Fruit fly (Drosophila melanogaster) whole organism, embryonic: ENCODE data around the gene CG4709.

Source experiments
- Abd-B ChIP-seq: fragments of 200-800 bp; sonication (Bioruptor generic); optimal IDR thresholded peaks from 2 replicates; lab custom pipeline; 2018; ENCODE audit warnings: missing biosample characterization, mild to moderate bottlenecking, missing genetic modification characterization, moderate library complexity
- Asciz ChIP-seq: fragments of 200-800 bp; sonication (Bioruptor generic); optimal IDR thresholded peaks from 2 replicates; lab custom pipeline; 2017; ENCODE audit warnings: missing biosample characterization, mild to moderate bottlenecking, missing genetic modification characterization, missing genetic modification reagents
- CG10959 ChIP-seq: fragments of 200-800 bp; sonication (Bioruptor generic); IDR thresholded peaks from 2 replicates; pipeline ENCODE4 v1.3.6; 2022; ENCODE audit warnings: missing biosample characterization, missing genetic modification characterization
- CG12219 ChIP-seq: fragments of 200-800 bp; sonication (Bioruptor generic); optimal IDR thresholded peaks from 3 replicates; lab custom pipeline; 2018; ENCODE audit warnings: missing biosample characterization, mild to moderate bottlenecking, missing genetic modification characterization
- CG13123 ChIP-seq: fragments of 200-800 bp; sonication (Bioruptor generic); optimal IDR thresholded peaks from 2 replicates; lab custom pipeline; 2016; ENCODE audit warnings: missing biosample characterization, missing genetic modification characterization
- CG13287 ChIP-seq: fragments of 200-800 bp; sonication (Bioruptor generic); IDR thresholded peaks from 2 replicates; pipeline ENCODE4 v1.3.6; 2022; ENCODE audit warnings: missing biosample characterization, missing genetic modification characterization; ENCODE audit not compliant: partially characterized antibody
- CG1529 ChIP-seq: fragments of 200-800 bp; sonication (Bioruptor generic); optimal IDR thresholded peaks from 3 replicates; lab custom pipeline; 2018; ENCODE audit warnings: missing biosample characterization, missing genetic modification characterization
- CG15514 ChIP-seq: fragments of 200-800 bp; sonication (Bioruptor generic); optimal IDR thresholded peaks from 3 replicates; lab custom pipeline; 2017; ENCODE audit warnings: missing biosample characterization, missing genetic modification characterization, mild to moderate bottlenecking, moderate library complexity, missing genetic modification reagents
- CG15696 ChIP-seq: fragments of 200-800 bp; sonication (Bioruptor generic); optimal IDR thresholded peaks from 2 replicates; lab custom pipeline; 2019; ENCODE audit warnings: missing biosample characterization, mild to moderate bottlenecking, missing genetic modification characterization, moderate library complexity
- CG4282 ChIP-seq: fragments of 200-800 bp; sonication (Bioruptor generic); optimal IDR thresholded peaks from 2 replicates; lab custom pipeline; 2016; ENCODE audit warnings: missing biosample characterization, missing genetic modification characterization
- CG6689 ChIP-seq: fragments of 200-800 bp; sonication (Bioruptor generic); IDR thresholded peaks from 2 replicates; pipeline ENCODE4 v1.3.6; 2022; ENCODE audit warnings: missing biosample characterization, missing genetic modification characterization
- CG6854 ChIP-seq: fragments of 200-800 bp; sonication (Bioruptor generic); optimal IDR thresholded peaks from 3 replicates; lab custom pipeline; 2017; ENCODE audit warnings: missing biosample characterization, mild to moderate bottlenecking, missing genetic modification characterization
- CG7372 ChIP-seq: fragments of 200-800 bp; sonication (Bioruptor generic); IDR thresholded peaks from 2 replicates; pipeline ENCODE4 v1.3.6; 2022; ENCODE audit warnings: missing biosample characterization, missing genetic modification characterization
- CG7963 ChIP-seq: fragments of 200-800 bp; sonication (Bioruptor generic); IDR thresholded peaks from 3 replicates; pipeline ENCODE4 v1.3.6; 2022; ENCODE audit warnings: missing biosample characterization, missing genetic modification characterization; ENCODE audit not compliant: partially characterized antibody
- CG8089 ChIP-seq: fragments of 200-800 bp; sonication (Bioruptor generic); optimal IDR thresholded peaks from 3 replicates; lab custom pipeline; 2016; ENCODE audit warnings: missing biosample characterization, missing genetic modification characterization
- CG8359 ChIP-seq: fragments of 200-800 bp; sonication (Bioruptor generic); optimal IDR thresholded peaks from 2 replicates; lab custom pipeline; 2017; ENCODE audit warnings: missing biosample characterization, mild to moderate bottlenecking, missing genetic modification characterization, borderline replicate concordance
- CG9876 ChIP-seq: fragments of 200-800 bp; sonication (Bioruptor generic); optimal IDR thresholded peaks from 2 replicates; lab custom pipeline; 2016; ENCODE audit warnings: missing biosample characterization, missing genetic modification characterization
- Chrac-16 ChIP-seq: fragments of 200-800 bp; sonication (Bioruptor generic); optimal IDR thresholded peaks from 3 replicates; lab custom pipeline; 2016; ENCODE audit warnings: missing biosample characterization, missing genetic modification characterization
- Doc3 ChIP-seq: fragments of 200-800 bp; sonication (Bioruptor generic); IDR thresholded peaks from 3 replicates; pipeline ENCODE4 v1.3.6; 2022; ENCODE audit warnings: missing biosample characterization, missing genetic modification characterization; ENCODE audit not compliant: partially characterized antibody
- HmgZ ChIP-seq: fragments of 200-800 bp; sonication (Bioruptor generic); optimal IDR thresholded peaks from 2 replicates; lab custom pipeline; 2018; ENCODE audit warnings: missing biosample characterization, mild to moderate bottlenecking, missing genetic modification characterization
- Hr51 ChIP-seq, 2 experiments: fragments of 200-800 bp; sonication (Bioruptor generic); optimal IDR thresholded peaks; 2 replicates in 1 of 2; 3 replicates in 1 of 2; lab custom pipeline; 2016 to 2018; ENCODE audit warnings: missing biosample characterization in 2 of 2, missing genetic modification characterization in 2 of 2, mild to moderate bottlenecking in 1 of 2, moderate library complexity in 1 of 2
- Hr78 ChIP-seq, 2 experiments: fragments of 200-800 bp in 1 of 2; fragments of >200 bp in 1 of 2; sonication (Bioruptor generic) in 1 of 2; optimal IDR thresholded peaks; 2 replicates each; lab custom pipeline; 2017 to 2019; ENCODE audit warnings: missing biosample characterization in 2 of 2, missing genetic modification characterization in 2 of 2, mild to moderate bottlenecking in 1 of 2, moderate library complexity in 1 of 2
- MESR4 ChIP-seq: fragments of 200-800 bp; sonication (Bioruptor generic); optimal IDR thresholded peaks from 2 replicates; lab custom pipeline; 2018; ENCODE audit warnings: missing biosample characterization, mild to moderate bottlenecking, missing genetic modification characterization, moderate library complexity
- Mrtf ChIP-seq: fragments of 200-800 bp; sonication (Bioruptor generic); IDR thresholded peaks from 3 replicates; pipeline ENCODE4 v1.3.6; 2022; ENCODE audit warnings: missing biosample characterization, missing genetic modification characterization
- NFAT ChIP-seq: fragments of 200-800 bp; sonication (Bioruptor generic); IDR thresholded peaks from 2 replicates; pipeline ENCODE4 v1.3.6; 2022; ENCODE audit warnings: missing biosample characterization, missing genetic modification characterization
- Oaz ChIP-seq: fragments of 200-800 bp; sonication (Bioruptor generic); IDR thresholded peaks from 2 replicates; pipeline ENCODE4 v1.3.6; 2022; ENCODE audit warnings: missing biosample characterization, missing genetic modification characterization
- PHDP ChIP-seq: fragments of 200-800 bp; sonication (Bioruptor generic); optimal IDR thresholded peaks from 3 replicates; lab custom pipeline; 2018; ENCODE audit warnings: missing biosample characterization, mild to moderate bottlenecking, missing genetic modification characterization, moderate library complexity
- bbx ChIP-seq: fragments of 200-800 bp; sonication (Bioruptor generic); IDR thresholded peaks from 2 replicates; pipeline ENCODE4 v1.3.6; 2022; ENCODE audit warnings: missing biosample characterization, missing genetic modification characterization; ENCODE audit not compliant: partially characterized antibody
- bcd ChIP-seq: fragments of 200-800 bp; sonication (Bioruptor generic); optimal IDR thresholded peaks from 2 replicates; lab custom pipeline; 2017; ENCODE audit warnings: missing biosample characterization, mild to moderate bottlenecking, missing genetic modification characterization
- btn ChIP-seq: fragments of 200-800 bp; sonication (Bioruptor generic); optimal IDR thresholded peaks from 2 replicates; lab custom pipeline; 2016; ENCODE audit warnings: missing biosample characterization, missing genetic modification characterization
- croc ChIP-seq: fragments of 200-800 bp; sonication (Bioruptor generic); conservative IDR thresholded peaks from 3 replicates; pipeline ENCODE4 v1.3.6; 2022; ENCODE audit warnings: missing biosample characterization, missing genetic modification characterization
- esg ChIP-seq: fragments of 200-800 bp; sonication (Bioruptor generic); conservative IDR thresholded peaks from 2 replicates; pipeline ENCODE4 v1.3.6; 2022; ENCODE audit warnings: missing biosample characterization, missing genetic modification characterization
- fd102C ChIP-seq: fragments of 200-800 bp; sonication (Bioruptor generic); optimal IDR thresholded peaks from 2 replicates; lab custom pipeline; 2018; ENCODE audit warnings: missing biosample characterization, mild to moderate bottlenecking, missing genetic modification characterization, moderate library complexity
- fd96Cb ChIP-seq: fragments of 200-800 bp; sonication (Bioruptor generic); optimal IDR thresholded peaks from 2 replicates; lab custom pipeline; 2018; ENCODE audit warnings: missing biosample characterization, mild to moderate bottlenecking, missing genetic modification characterization, moderate library complexity
- gcm ChIP-seq: fragments of 200-800 bp; sonication (Bioruptor generic); optimal IDR thresholded peaks from 2 replicates; lab custom pipeline; 2019; ENCODE audit warnings: missing biosample characterization, mild to moderate bottlenecking, missing genetic modification characterization, moderate library complexity
- gro ChIP-seq: fragments of 200-800 bp; sonication (Bioruptor generic); optimal IDR thresholded peaks from 2 replicates; lab custom pipeline; 2016; ENCODE audit warnings: missing biosample characterization, missing genetic modification characterization
- ken ChIP-seq: fragments of 200-800 bp; sonication (Bioruptor generic); IDR thresholded peaks from 3 replicates; pipeline ENCODE4 v1.3.6; 2022; ENCODE audit warnings: missing biosample characterization, missing genetic modification characterization
- lbe ChIP-seq: fragments of 200-800 bp; sonication (Bioruptor generic); optimal IDR thresholded peaks from 2 replicates; lab custom pipeline; 2016; ENCODE audit warnings: missing biosample characterization, mild to moderate bottlenecking, missing genetic modification characterization
- nmo ChIP-seq: fragments of 200-800 bp; sonication (Bioruptor generic); optimal IDR thresholded peaks from 2 replicates; lab custom pipeline; 2018; ENCODE audit warnings: missing biosample characterization, mild to moderate bottlenecking, missing genetic modification characterization, moderate library complexity
- odd ChIP-seq: fragments of 200-800 bp; sonication (Bioruptor generic); optimal IDR thresholded peaks from 2 replicates; lab custom pipeline; 2017; ENCODE audit warnings: missing biosample characterization, mild to moderate bottlenecking, missing genetic modification characterization
- onecut ChIP-seq: fragments of 200-800 bp; sonication (Bioruptor generic); IDR thresholded peaks from 2 replicates; pipeline ENCODE4 v1.3.6; 2022; ENCODE audit warnings: missing biosample characterization, missing genetic modification characterization
- org-1 ChIP-seq: fragments of 200-800 bp; sonication (Bioruptor generic); optimal IDR thresholded peaks from 2 replicates; lab custom pipeline; 2017; ENCODE audit warnings: missing biosample characterization, missing genetic modification characterization
- peb ChIP-seq: fragments of 200-800 bp; sonication (Bioruptor generic); IDR thresholded peaks from 2 replicates; pipeline ENCODE4 v1.3.6; 2022; ENCODE audit warnings: missing biosample characterization, missing genetic modification characterization
- pnt ChIP-seq: fragments of 200-800 bp; sonication (Bioruptor generic); optimal IDR thresholded peaks from 3 replicates; lab custom pipeline; 2016; ENCODE audit warnings: missing biosample characterization, missing genetic modification characterization
- sc ChIP-seq, 3 experiments: fragments of >200 bp in 2 of 3; fragments of 200-800 bp in 1 of 3; sonication (Bioruptor generic) in 1 of 3; optimal IDR thresholded peaks; 2 replicates in 2 of 3; 3 replicates in 1 of 3; lab custom pipeline; 2017; ENCODE audit warnings: mild to moderate bottlenecking in 1 of 3, missing biosample characterization in 1 of 3, missing genetic modification characterization in 1 of 3, missing genetic modification reagents in 1 of 3
- stwl ChIP-seq: fragments of 200-800 bp; sonication (Bioruptor generic); optimal IDR thresholded peaks from 3 replicates; lab custom pipeline; 2018; ENCODE audit warnings: missing biosample characterization, mild to moderate bottlenecking, missing genetic modification characterization, moderate library complexity
- vvl ChIP-seq: fragments of 200-800 bp; sonication (Bioruptor generic); IDR thresholded peaks from 2 replicates; pipeline ENCODE4 v1.3.6; 2022; ENCODE audit warnings: missing biosample characterization, missing genetic modification characterization
- yki ChIP-seq: fragments of >200 bp; optimal IDR thresholded peaks from 3 replicates; lab custom pipeline; 2018

The CG4709 gene

DNA sequence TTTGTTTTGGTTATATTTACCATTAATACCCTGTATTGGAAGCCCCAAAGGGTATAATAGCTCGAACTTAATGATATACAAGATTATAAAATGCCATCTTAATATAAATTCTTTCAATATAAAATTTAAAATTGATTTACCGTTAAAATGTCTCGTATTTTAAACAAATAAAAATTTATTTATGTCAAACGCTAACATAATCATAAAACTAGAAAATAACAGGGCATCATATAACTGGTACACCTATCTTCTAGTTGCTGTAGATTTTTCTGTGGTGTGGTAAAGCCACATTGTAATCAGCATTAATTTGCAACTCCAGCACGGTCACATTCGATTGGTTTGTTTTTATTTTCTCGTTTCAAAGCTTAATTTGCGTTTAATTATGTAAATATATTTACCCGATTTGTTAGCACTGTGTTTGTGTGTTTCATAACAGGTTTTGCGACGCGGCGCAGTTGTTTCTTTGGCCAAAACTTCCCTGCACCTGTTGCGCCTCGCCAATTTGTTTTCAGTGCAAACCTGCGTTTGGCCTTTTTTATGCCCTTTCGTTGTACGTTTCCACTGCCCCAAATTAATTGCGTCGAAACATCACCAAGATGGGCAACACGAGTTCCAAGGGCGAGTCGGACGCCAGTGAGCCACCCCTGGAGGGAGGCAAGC is 3.0 kb downstream of the CG4709 start, which contains the start of the genes CG4658 and CG5846 (continued):
- TF ChIP-seq CG7963 (GFP tag; lab: Robert Waterston, UW) (no peak), vvl (GFP tag; lab: Robert Waterston, UW) (peak; percentile 98), lbe (GFP tag; lab: Kevin White, UChicago) (peak; percentile 74), Abd-B (GFP tag; lab: Kevin White, UChicago) (peak; percentile 96), btn (no peak), MESR4 (peak; percentile 60), onecut (peak; percentile 66), fd96Cb (peak; percentile 95), CG7372 (GFP tag; lab: Robert Waterston, UW) (peak; percentile 81), CG13287 (GFP tag; lab: Robert Waterston, UW) (peak; percentile 41; the same call in 1 of the 2 replicates), nmo (GFP tag; lab: Kevin White, UChicago) (peak; percentile 97), PHDP (tag; lab: Kevin White, UChicago) (peak; percentile 97), CG13123 (peak; percentile 90), CG6854 (peak; percentile 78), gcm (peak; percentile 96), pnt (GFP tag; lab: Kevin White, UChicago) (peak; percentile 58), croc (GFP tag; lab: Robert Waterston, UW) (peak; percentile 89), esg (GFP tag; lab: Robert Waterston, UW) (peak; percentile 93), CG6689 (peak; percentile 97), Oaz (GFP tag; lab: Robert Waterston, UW) (peak; percentile 83), bbx (peak; percentile 12; the same call in 1 of the 2 replicates), odd (GFP tag; lab: Kevin White, UChicago) (peak; percentile 89), CG15514 (GFP tag; lab: Kevin White, UChicago) (peak; percentile 82), Hr78 (GFP tag; optimal IDR thresholded peaks at IDR 0.05; lab: Kevin White, UChicago) (peak in 1 of 2 experiments; percentile 79), CG4282 (peak; percentile 41), CG8089 (GFP tag; lab: Kevin White, UChicago) (peak; percentile 72), fd102C (GFP tag; lab: Kevin White, UChicago) (peak; percentile 84), NFAT (GFP tag; lab: Robert Waterston, UW) (peak; percentile 76), CG10959 (GFP tag; lab: Robert Waterston, UW) (peak; percentile 89; the same call in 1 of the 2 replicates), CG8359 (peak; percentile 67), CG9876 (GFP tag; lab: Kevin White, UChicago) (peak; percentile 50), CG1529 (GFP tag; lab: Kevin White, UChicago) (peak; percentile 79), org-1 (GFP tag; lab: Kevin White, UChicago) (peak; percentile 85), gro (GFP tag; lab: Kevin White, UChicago) (peak; percentile 52), Chrac-16 (GFP tag; lab: Kevin White, UChicago) (peak; percentile 96), peb (peak; percentile 95), CG12219 (peak; percentile 77), Hr51 (GFP tag; optimal IDR thresholded peaks at IDR 0.05; lab: Kevin White, UChicago) (peak; percentile 74 to 96), HmgZ (peak; percentile 94), stwl (tag; lab: Kevin White, UChicago) (peak; percentile 64), yki (lab: Kevin White, UChicago) (no peak), Mrtf (GFP tag; lab: Robert Waterston, UW) (peak; percentile 87), ken (peak; percentile 83), sc (optimal IDR thresholded peaks at IDR 0.05; lab: Kevin White, UChicago) (no peak), sc (GFP tag; optimal IDR thresholded peaks at IDR 0.05; lab: Kevin White, UChicago) (peak; percentile 82), Asciz (GFP tag; lab: Kevin White, UChicago) (peak; percentile 87), bcd (GFP tag; lab: Kevin White, UChicago) (peak; percentile 93), Doc3 (GFP tag; lab: Robert Waterston, UW) (no peak), CG15696 (peak; percentile 89)
